Fruit fly (Drosophila melanogaster): Measurements from ENCODE around the gene Nelf-A.

The Nelf-A gene

dm6 chr3R:21184373-21185132, 39.0 kb upstream of the Nelf-A start (continued):
- TF ChIP-seq amos (GFP tag; IDR thresholded peaks at IDR 0.05; ENCODE audit: partially characterized antibody), result peak; percentile 24; the same call in 1 of the 2 replicates
- peak; percentile 70 for TF ChIP-seq CG2875 (GFP tag; optimal IDR thresholded peaks at IDR 0.05)
- 0 out of 2 replicates have a peak, but pooled peaks have one; percentile 11 for TF ChIP-seq GATAe (GFP tag; conservative IDR thresholded peaks at IDR 0.05)
- TF ChIP-seq tup (GFP tag; optimal IDR thresholded peaks at IDR 0.05), result peak; percentile 23
- peak; percentile 35; the same call in 1 of the 4 replicates for TF ChIP-seq Gug (GFP tag; IDR thresholded peaks at IDR 0.05)
- peak; percentile 54 for TF ChIP-seq Bgb (GFP tag; IDR thresholded peaks at IDR 0.05; ENCODE audit: partially characterized antibody)
- TF ChIP-seq en (GFP tag; optimal IDR thresholded peaks at IDR 0.05), result peak; percentile 60
- TF ChIP-seq slbo (GFP tag; IDR thresholded peaks at IDR 0.05), result peak; percentile 72
- peak; percentile 83 for TF ChIP-seq CG15514 (GFP tag; optimal IDR thresholded peaks at IDR 0.05)
- peak; percentile 77 for TF ChIP-seq CG5245 (GFP tag; optimal IDR thresholded peaks at IDR 0.05)
- peak; percentile 60 for TF ChIP-seq CG11723 (GFP tag; optimal IDR thresholded peaks at IDR 0.05)
- peak; percentile 70; the same call in 1 of the 3 replicates for TF ChIP-seq knrl (GFP tag; IDR thresholded peaks at IDR 0.05; ENCODE audit: partially characterized antibody)
- TF ChIP-seq da (GFP tag; optimal IDR thresholded peaks at IDR 0.05), result peak; percentile 69
- peak; percentile 26 for TF ChIP-seq twi (tag; optimal IDR thresholded peaks at IDR 0.05)
- peak; percentile 58 for TF ChIP-seq CG16815 (GFP tag; optimal IDR thresholded peaks at IDR 0.05)
- peak; percentile 79 for TF ChIP-seq sqz (GFP tag; optimal IDR thresholded peaks at IDR 0.05)
- peak; percentile 68 for TF ChIP-seq psq (GFP tag; optimal IDR thresholded peaks at IDR 0.05)
- peak; percentile 66 for TF ChIP-seq ara (GFP tag; IDR thresholded peaks at IDR 0.05)
- peak; percentile 57 for TF ChIP-seq CG7786 (GFP tag; optimal IDR thresholded peaks at IDR 0.05)
- TF ChIP-seq Nf-YA (GFP tag; IDR thresholded peaks at IDR 0.05), result 0 out of 2 replicates have a peak, but pooled peaks have one; percentile 43
- TF ChIP-seq repo (GFP tag; optimal IDR thresholded peaks at IDR 0.05), result peak; percentile 77
- TF ChIP-seq BEAF-32 (GFP tag; optimal IDR thresholded peaks at IDR 0.05), result peak; percentile 25
- TF ChIP-seq Ssrp (tag; optimal IDR thresholded peaks at IDR 0.05), result peak; percentile 66
- peak; percentile 48; the same call in 2 of the 3 replicates for TF ChIP-seq croc (GFP tag; conservative IDR thresholded peaks at IDR 0.05)
- no peak for TF ChIP-seq hbn (GFP tag; IDR thresholded peaks at IDR 0.05; ENCODE audit: partially characterized antibody)
- peak; percentile 95 for TF ChIP-seq CG2199 (GFP tag; IDR thresholded peaks at IDR 0.05)
- peak; percentile 81 for TF ChIP-seq chm (GFP tag; IDR thresholded peaks at IDR 0.05)
- TF ChIP-seq exex (tag; optimal IDR thresholded peaks at IDR 0.05), result peak; percentile 6
- peak; percentile 61 for TF ChIP-seq CG10366 (GFP tag; IDR thresholded peaks at IDR 0.05)
- TF ChIP-seq ERR (GFP tag; optimal IDR thresholded peaks at IDR 0.05), result peak; percentile 37
- TF ChIP-seq CG31224 (GFP tag; IDR thresholded peaks at IDR 0.05), result peak; percentile 67
- peak; percentile 62 for TF ChIP-seq dmrt99B (tag; optimal IDR thresholded peaks at IDR 0.05)
- TF ChIP-seq CG42726 (GFP tag; IDR thresholded peaks at IDR 0.05; ENCODE audit: partially characterized antibody), result peak; percentile 60; the same call in 1 of the 2 replicates
- no peak for TF ChIP-seq Deaf1 (tag; optimal IDR thresholded peaks at IDR 0.05)
- TF ChIP-seq Dip2 (GFP tag; IDR thresholded peaks at IDR 0.05), result no peak
- TF ChIP-seq Nf-YB (GFP tag; optimal IDR thresholded peaks at IDR 0.05), result peak; percentile 31
- TF ChIP-seq CG11504 (tag; optimal IDR thresholded peaks at IDR 0.05), result peak; percentile 75
- TF ChIP-seq pnt (GFP tag; optimal IDR thresholded peaks at IDR 0.05), result peak; percentile 43
- TF ChIP-seq Opbp (GFP tag; IDR thresholded peaks at IDR 0.05; ENCODE audit: partially characterized antibody), result peak; percentile 59; the same call in 1 of the 3 replicates
- peak; percentile 28 for TF ChIP-seq kni (GFP tag; optimal IDR thresholded peaks at IDR 0.05)
- TF ChIP-seq schlank (tag; optimal IDR thresholded peaks at IDR 0.05), result no peak
- TF ChIP-seq cato (GFP tag; optimal IDR thresholded peaks at IDR 0.05; ENCODE audit: borderline replicate concordance), result peak; percentile 62
- TF ChIP-seq Sry-δ (GFP tag; optimal IDR thresholded peaks at IDR 0.05), result peak; percentile 27
- TF ChIP-seq Doc3 (GFP tag; IDR thresholded peaks at IDR 0.05; ENCODE audit: partially characterized antibody), result no peak
- TF ChIP-seq CG16813 (GFP tag; IDR thresholded peaks at IDR 0.05; ENCODE audit: partially characterized antibody), result 0 out of 3 replicates have a peak, but pooled peaks have one; percentile 17
- no peak for TF ChIP-seq Neu2 (GFP tag; optimal IDR thresholded peaks at IDR 0.05; ENCODE audit: borderline replicate concordance)
